Worm (Caenorhabditis elegans) whole organism, late embryonic: ENCODE data around the gene fli-1.

ENCODE experiments used
- C38D4.7 ChIP-seq: fragments of 200-800 bp; sonication (Bioruptor generic); optimal IDR thresholded peaks from 2 replicates; lab custom pipeline; 2018; ENCODE audit warnings: mild to moderate bottlenecking, missing genetic modification characterization, moderate library complexity, missing compliant biosample characterization
- F13H6.1 ChIP-seq: sonication (generic microtip); optimal IDR thresholded peaks from 2 replicates; lab custom pipeline; 2016; ENCODE audit warnings: missing genetic modification characterization, missing compliant biosample characterization
- K02D7.2 ChIP-seq: sonication (generic microtip); optimal IDR thresholded peaks from 2 replicates; lab custom pipeline; 2017; ENCODE audit warnings: mild to moderate bottlenecking, missing genetic modification characterization, missing compliant biosample characterization
- K09A11.1 ChIP-seq: sonication (generic microtip); optimal IDR thresholded peaks from 2 replicates; lab custom pipeline; 2017; ENCODE audit warnings: antibody characterized with exemption, mild to moderate bottlenecking, missing genetic modification characterization, missing compliant biosample characterization; ENCODE audit not compliant: insufficient read depth
- T23F11.4 ChIP-seq: fragments of 200-800 bp; sonication (Bioruptor generic); optimal IDR thresholded peaks from 2 replicates; lab custom pipeline; 2018; ENCODE audit warnings: mild to moderate bottlenecking, missing genetic modification characterization, missing compliant biosample characterization
- Y22D7AL.16 ChIP-seq: sonication (generic microtip); optimal IDR thresholded peaks from 2 replicates; lab custom pipeline; 2016; ENCODE audit warnings: missing genetic modification characterization, missing compliant biosample characterization
- ahr-1 ChIP-seq: sonication (generic microtip); optimal IDR thresholded peaks from 2 replicates; lab custom pipeline; 2016; ENCODE audit warnings: missing genetic modification characterization, missing compliant biosample characterization
- ceh-14 ChIP-seq: sonication (generic microtip); optimal IDR thresholded peaks from 2 replicates; lab custom pipeline; 2016; ENCODE audit warnings: missing genotype, missing genetic modification characterization, missing compliant biosample characterization
- ceh-2 ChIP-seq: sonication (generic microtip); optimal IDR thresholded peaks from 2 replicates; lab custom pipeline; 2016; ENCODE audit warnings: missing genotype, missing genetic modification characterization, missing compliant biosample characterization
- ceh-22 ChIP-seq: sonication (generic microtip); optimal IDR thresholded peaks from 2 replicates; lab custom pipeline; 2017; ENCODE audit warnings: missing biosample characterization, missing genetic modification characterization
- ceh-24 ChIP-seq: sonication (generic microtip); optimal IDR thresholded peaks from 2 replicates; lab custom pipeline; 2016; ENCODE audit warnings: mild to moderate bottlenecking, missing genetic modification characterization, missing compliant biosample characterization
- ceh-30 ChIP-seq: fragments of 150-350 bp; optimal IDR thresholded peaks from 2 replicates; lab custom pipeline; 2014; ENCODE audit warnings: missing biosample characterization, missing genetic modification characterization
- ceh-31 ChIP-seq: sonication (generic microtip); optimal IDR thresholded peaks from 2 replicates; lab custom pipeline; 2016; ENCODE audit warnings: missing genetic modification characterization, missing compliant biosample characterization
- ceh-34 ChIP-seq: sonication (generic microtip); optimal IDR thresholded peaks from 2 replicates; lab custom pipeline; 2016; ENCODE audit warnings: mild to moderate bottlenecking, missing genetic modification characterization, missing compliant biosample characterization
- ceh-45 ChIP-seq: fragments of 200-800 bp; sonication (Bioruptor generic); IDR thresholded peaks from 2 replicates; pipeline ENCODE4 v1.3.6; 2022; ENCODE audit warnings: missing genetic modification reagents, missing genetic modification characterization, missing compliant biosample characterization
- ceh-48 ChIP-seq: sonication (generic microtip); optimal IDR thresholded peaks from 2 replicates; lab custom pipeline; 2016; ENCODE audit warnings: missing genetic modification characterization, inconsistent platforms, missing compliant biosample characterization
- ceh-6 ChIP-seq: fragments of 200-800 bp; sonication (Bioruptor generic); optimal IDR thresholded peaks from 2 replicates; lab custom pipeline; 2018; ENCODE audit warnings: mild to moderate bottlenecking, missing genetic modification characterization, missing compliant biosample characterization
- ceh-9 ChIP-seq: sonication (generic microtip); optimal IDR thresholded peaks from 2 replicates; lab custom pipeline; 2016; ENCODE audit warnings: mild to moderate bottlenecking, missing genetic modification characterization, inconsistent platforms, missing compliant biosample characterization
- che-1 ChIP-seq: sonication (generic microtip); optimal IDR thresholded peaks from 2 replicates; lab custom pipeline; 2016; ENCODE audit warnings: mild to moderate bottlenecking, missing genetic modification characterization, missing compliant biosample characterization
- dmd-4 ChIP-seq: sonication (generic microtip); optimal IDR thresholded peaks from 2 replicates; lab custom pipeline; 2016; ENCODE audit warnings: borderline replicate concordance, missing genetic modification characterization, missing compliant biosample characterization
- elt-2 ChIP-seq: sonication (generic microtip); optimal IDR thresholded peaks from 2 replicates; lab custom pipeline; 2016; ENCODE audit warnings: missing genetic modification reagents, missing genetic modification characterization, missing compliant biosample characterization
- elt-4 ChIP-seq: sonication (generic microtip); optimal IDR thresholded peaks from 2 replicates; lab custom pipeline; 2016; ENCODE audit warnings: missing genetic modification characterization, missing compliant biosample characterization
- ets-4 ChIP-seq: sonication (generic microtip); optimal IDR thresholded peaks from 2 replicates; lab custom pipeline; 2016; ENCODE audit warnings: missing genetic modification characterization, missing compliant biosample characterization
- eyg-1 ChIP-seq: sonication (generic microtip); optimal IDR thresholded peaks from 2 replicates; lab custom pipeline; 2016; ENCODE audit warnings: missing genotype, missing genetic modification characterization, missing compliant biosample characterization
- fax-1 ChIP-seq: sonication (generic microtip); optimal IDR thresholded peaks from 2 replicates; lab custom pipeline; 2016; ENCODE audit warnings: missing genotype, missing genetic modification characterization, missing compliant biosample characterization
- fkh-10 ChIP-seq: fragments of 150-350 bp; optimal IDR thresholded peaks from 2 replicates; lab custom pipeline; 2014; ENCODE audit warnings: missing biosample characterization, missing genetic modification reagents, missing genetic modification characterization
- gmeb-2 ChIP-seq: sonication (generic microtip); optimal IDR thresholded peaks from 2 replicates; lab custom pipeline; 2016; ENCODE audit warnings: missing genetic modification characterization, inconsistent platforms, missing compliant biosample characterization
- hlh-6 ChIP-seq: sonication (generic microtip); optimal IDR thresholded peaks from 2 replicates; lab custom pipeline; 2016; ENCODE audit warnings: missing genotype, missing genetic modification characterization, missing compliant biosample characterization
- hlh-8 ChIP-seq: sonication (generic microtip); optimal IDR thresholded peaks from 2 replicates; lab custom pipeline; 2016; ENCODE audit warnings: missing genotype, missing genetic modification characterization, missing compliant biosample characterization
- lin-11 ChIP-seq: fragments of 200-800 bp; sonication (Bioruptor generic); optimal IDR thresholded peaks from 2 replicates; lab custom pipeline; 2018; ENCODE audit warnings: mild to moderate bottlenecking, missing genetic modification characterization, missing compliant biosample characterization
- madf-2 ChIP-seq: sonication (generic microtip); optimal IDR thresholded peaks from 2 replicates; lab custom pipeline; 2017; ENCODE audit warnings: missing genetic modification characterization, missing compliant biosample characterization
- mec-3 ChIP-seq: sonication (generic microtip); optimal IDR thresholded peaks from 2 replicates; lab custom pipeline; 2016; ENCODE audit warnings: borderline replicate concordance, missing genetic modification characterization, missing compliant biosample characterization
- nfya-1 ChIP-seq: sonication (generic microtip); optimal IDR thresholded peaks from 2 replicates; lab custom pipeline; 2017; ENCODE audit warnings: missing genetic modification characterization, mild to moderate bottlenecking, missing compliant biosample characterization, antibody characterized with exemption, moderate library complexity
- nhr-11 ChIP-seq: fragments of 150-350 bp; optimal IDR thresholded peaks from 2 replicates; lab custom pipeline; 2014; ENCODE audit warnings: missing biosample characterization, missing genetic modification characterization
- nhr-232 ChIP-seq: sonication (generic microtip); optimal IDR thresholded peaks from 2 replicates; lab custom pipeline; 2016; ENCODE audit warnings: missing genetic modification characterization, missing compliant biosample characterization
- npax-4 ChIP-seq: sonication (generic microtip); optimal IDR thresholded peaks from 2 replicates; lab custom pipeline; 2016; ENCODE audit warnings: missing genetic modification characterization, missing compliant biosample characterization
- odd-2 ChIP-seq: sonication (generic microtip); optimal IDR thresholded peaks from 2 replicates; lab custom pipeline; 2017; ENCODE audit warnings: antibody characterized with exemption, mild to moderate bottlenecking, missing genetic modification characterization, missing compliant biosample characterization
- pat-9 ChIP-seq: fragments of 200-800 bp; sonication (Bioruptor generic); optimal IDR thresholded peaks from 2 replicates; lab custom pipeline; 2018; ENCODE audit warnings: mild to moderate bottlenecking, missing genetic modification characterization, moderate library complexity, missing compliant biosample characterization
- pax-1 ChIP-seq: fragments of 150-350 bp; optimal IDR thresholded peaks from 2 replicates; lab custom pipeline; 2014; ENCODE audit warnings: missing biosample characterization, missing genetic modification characterization
- pha-2 ChIP-seq: sonication (generic microtip); optimal IDR thresholded peaks from 2 replicates; lab custom pipeline; 2017; ENCODE audit warnings: mild to moderate bottlenecking, missing genetic modification characterization, missing compliant biosample characterization
- pha-4 ChIP-seq: fragments of 150-350 bp; optimal IDR thresholded peaks from 2 replicates; lab custom pipeline; 2018; ENCODE audit warnings: missing biosample characterization, missing genetic modification reagents, missing genetic modification characterization
- pqm-1 ChIP-seq: sonication (generic microtip); optimal IDR thresholded peaks from 2 replicates; lab custom pipeline; 2016; ENCODE audit warnings: missing genetic modification characterization, missing compliant biosample characterization
- pros-1 ChIP-seq: fragments of 150-350 bp; optimal IDR thresholded peaks from 2 replicates; lab custom pipeline; 2014; ENCODE audit warnings: missing biosample characterization, missing genetic modification reagents, missing genetic modification characterization
- ref-2 ChIP-seq: sonication (generic microtip); optimal IDR thresholded peaks from 2 replicates; lab custom pipeline; 2016; ENCODE audit warnings: missing genetic modification characterization, missing compliant biosample characterization
- rnt-1 ChIP-seq: sonication (generic microtip); optimal IDR thresholded peaks from 2 replicates; lab custom pipeline; 2016; ENCODE audit warnings: missing genetic modification characterization, missing compliant biosample characterization
- sdc-2 ChIP-seq: sonication (generic microtip); optimal IDR thresholded peaks from 2 replicates; lab custom pipeline; 2016; ENCODE audit warnings: missing genotype, missing genetic modification characterization, missing compliant biosample characterization
- sox-2 ChIP-seq: fragments of 200-800 bp; sonication (Bioruptor generic); IDR thresholded peaks from 2 replicates; pipeline ENCODE4 v1.3.6; 2022; ENCODE audit warnings: missing genetic modification reagents, missing genetic modification characterization, missing compliant biosample characterization
- sox-4 ChIP-seq: sonication (generic microtip); optimal IDR thresholded peaks from 2 replicates; lab custom pipeline; 2017; ENCODE audit warnings: mild to moderate bottlenecking, missing genetic modification characterization, inconsistent platforms, missing compliant biosample characterization
- tbx-2 ChIP-seq: sonication (generic microtip); optimal IDR thresholded peaks from 2 replicates; lab custom pipeline; 2016; ENCODE audit warnings: missing genetic modification characterization, missing compliant biosample characterization
- unc-3 ChIP-seq, 2 experiments: fragments of 200-800 bp in 1 of 2; sonication (Bioruptor generic) in 1 of 2; sonication (generic microtip) in 1 of 2; conservative IDR thresholded peaks in 1 of 2; optimal IDR thresholded peaks in 1 of 2; 2 replicates each; pipeline versions ENCODE4 v1.3.6 to Lab custom; 2016 to 2022; ENCODE audit warnings: missing compliant biosample characterization in 2 of 2, missing genetic modification characterization in 2 of 2, missing genetic modification reagents in 1 of 2
- unc-86 ChIP-seq: sonication (generic microtip); optimal IDR thresholded peaks from 2 replicates; lab custom pipeline; 2016; ENCODE audit warnings: missing genetic modification characterization, missing compliant biosample characterization
- zip-5 ChIP-seq: sonication (generic microtip); optimal IDR thresholded peaks from 2 replicates; lab custom pipeline; 2016; ENCODE audit warnings: missing genetic modification characterization, missing compliant biosample characterization

fli-1 gene

DNA sequence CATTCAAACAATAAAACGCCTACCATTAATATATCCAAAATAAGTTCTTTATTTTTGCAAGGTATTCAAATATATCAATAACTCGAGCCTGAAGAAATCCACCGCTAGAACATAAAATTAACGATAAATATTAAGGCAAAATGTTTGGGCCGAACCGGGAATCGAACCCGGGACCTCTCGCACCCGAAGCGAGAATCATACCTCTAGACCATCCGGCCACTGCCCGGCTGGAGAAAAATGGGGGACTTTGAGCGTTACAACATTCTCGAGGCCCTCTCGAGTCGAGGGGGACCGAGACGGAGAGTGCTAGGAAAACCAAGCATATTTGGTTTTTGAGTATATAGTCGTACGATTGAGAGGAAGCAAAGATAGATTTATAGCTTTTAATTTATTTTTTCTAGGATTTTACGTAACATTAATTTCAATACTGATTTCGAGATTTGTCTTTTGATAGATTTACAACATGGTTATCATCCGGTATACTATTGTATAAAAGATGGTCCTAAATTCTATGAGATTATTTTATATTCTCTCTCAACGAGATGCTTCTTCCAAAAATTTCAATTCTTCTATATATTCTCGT lies 33.2 kb downstream of the fli-1 start, which contains the start of gene flp-23:
Gene flp-23 (plus strand): TSS at position 533 of the 583 bp plus-strand sequence.
- TF ChIP-seq rnt-1 (tag; lab: Kevin White, UChicago), result peak; percentile 33
- peak; percentile 59 for TF ChIP-seq ceh-6 (GFP tag; lab: Kevin White, UChicago)
- TF ChIP-seq sox-4, result peak; percentile 66
- peak; percentile 59 for TF ChIP-seq madf-2 (tag; lab: Kevin White, UChicago)
- TF ChIP-seq dmd-4, result peak; percentile 54
- no peak for TF ChIP-seq mec-3 (tag; lab: Kevin White, UChicago)
- TF ChIP-seq ceh-31 (tag; lab: Kevin White, UChicago), result peak; percentile 57
- no peak for TF ChIP-seq elt-4 (tag; lab: Kevin White, UChicago)
- peak; percentile 74 for TF ChIP-seq pha-2 (tag; lab: Kevin White, UChicago)
- peak; percentile 70 for TF ChIP-seq tbx-2 (tag; lab: Kevin White, UChicago)
- peak; percentile 55 for TF ChIP-seq nfya-1 (tag; lab: Kevin White, UChicago)
- TF ChIP-seq unc-86 (tag; lab: Kevin White, UChicago), result peak; percentile 63
- no peak for TF ChIP-seq ceh-22
- TF ChIP-seq ceh-14 (tag; lab: Kevin White, UChicago), result peak; percentile 41
- TF ChIP-seq nhr-232 (tag; lab: Kevin White, UChicago), result peak; percentile 69
- peak; percentile 27 for TF ChIP-seq Y22D7AL.16 (tag; lab: Kevin White, UChicago)
- TF ChIP-seq ahr-1 (tag; lab: Kevin White, UChicago), result no peak
- peak; percentile 60 for TF ChIP-seq ceh-48 (tag; lab: Kevin White, UChicago)
- peak; percentile 60 for TF ChIP-seq fax-1 (tag; lab: Kevin White, UChicago)
- TF ChIP-seq F13H6.1 (tag; lab: Kevin White, UChicago), result no peak
- TF ChIP-seq K02D7.2, result peak; percentile 42
- peak; percentile 53 for TF ChIP-seq sox-2 (GFP tag; lab: Robert Waterston, UW)
- peak; percentile 53 for TF ChIP-seq zip-5 (tag; lab: Kevin White, UChicago)
- TF ChIP-seq eyg-1 (tag; lab: Kevin White, UChicago), result peak; percentile 54
- TF ChIP-seq ceh-45 (GFP tag; lab: Robert Waterston, UW), result no peak
- no peak for TF ChIP-seq pha-4 (tag; lab: Kevin White, UChicago)
- TF ChIP-seq ceh-24 (tag; lab: Kevin White, UChicago), result peak; percentile 10
- TF ChIP-seq ceh-9 (tag; lab: Kevin White, UChicago), result peak; percentile 34
- TF ChIP-seq pat-9 (tag; lab: Kevin White, UChicago), result peak; percentile 44
- TF ChIP-seq elt-2 (tag; lab: Kevin White, UChicago), result peak; percentile 63
- peak; percentile 17 for TF ChIP-seq pqm-1 (tag; lab: Kevin White, UChicago)
- no peak for TF ChIP-seq fkh-10 (GFP tag; lab: Kevin White, UChicago)
- no peak for TF ChIP-seq nhr-11 (tag; lab: Kevin White, UChicago)
- no peak for TF ChIP-seq pax-1 (tag; lab: Kevin White, UChicago)
- TF ChIP-seq odd-2 (tag; lab: Kevin White, UChicago), result no peak
- no peak for TF ChIP-seq ceh-30
- TF ChIP-seq sdc-2 (tag; lab: Kevin White, UChicago), result peak; percentile 53
- TF ChIP-seq che-1 (tag; lab: Kevin White, UChicago), result peak; percentile 79
- no peak for TF ChIP-seq pros-1 (tag; lab: Kevin White, UChicago)
- TF ChIP-seq hlh-6, result peak; percentile 60
- peak; percentile 54 for TF ChIP-seq C38D4.7 (GFP tag; lab: Kevin White, UChicago)
- no peak for TF ChIP-seq hlh-8
- peak; percentile 65 for TF ChIP-seq ceh-34 (tag; lab: Kevin White, UChicago)
- TF ChIP-seq ceh-2 (tag; lab: Kevin White, UChicago), result peak; percentile 41
- peak; percentile 78 for TF ChIP-seq gmeb-2 (tag; lab: Kevin White, UChicago)
- peak; percentile 56 for TF ChIP-seq K09A11.1 (tag; lab: Kevin White, UChicago)
- peak; percentile 58 for TF ChIP-seq ref-2 (tag; lab: Kevin White, UChicago)
- peak; percentile 6 for TF ChIP-seq ets-4 (tag; lab: Kevin White, UChicago)
- TF ChIP-seq T23F11.4, result peak; percentile 51
- peak; percentile 66 for TF ChIP-seq lin-11 (tag; lab: Kevin White, UChicago)
- TF ChIP-seq npax-4, result peak; percentile 60
- peak; percentile 65; the same call in 1 of the 2 replicates for TF ChIP-seq unc-3 (GFP tag; conservative IDR thresholded peaks at IDR 0.05; lab: Robert Waterston, UW)
- peak; percentile 23 for TF ChIP-seq unc-3 (tag; optimal IDR thresholded peaks at IDR 0.05; lab: Kevin White, UChicago)
